Fruit fly (Drosophila melanogaster) S2 (cell line): Measurements from ENCODE around the gene CG13031.

Source experiments
- CG8478 ChIP-seq: fragments of >200 bp; optimal IDR thresholded peaks from 2 replicates; lab custom pipeline; 2018
- CTCF ChIP-seq, 2 experiments: fragments of >200 bp; optimal IDR thresholded peaks; 2 replicates each; lab custom pipeline; 2018

DNA sequence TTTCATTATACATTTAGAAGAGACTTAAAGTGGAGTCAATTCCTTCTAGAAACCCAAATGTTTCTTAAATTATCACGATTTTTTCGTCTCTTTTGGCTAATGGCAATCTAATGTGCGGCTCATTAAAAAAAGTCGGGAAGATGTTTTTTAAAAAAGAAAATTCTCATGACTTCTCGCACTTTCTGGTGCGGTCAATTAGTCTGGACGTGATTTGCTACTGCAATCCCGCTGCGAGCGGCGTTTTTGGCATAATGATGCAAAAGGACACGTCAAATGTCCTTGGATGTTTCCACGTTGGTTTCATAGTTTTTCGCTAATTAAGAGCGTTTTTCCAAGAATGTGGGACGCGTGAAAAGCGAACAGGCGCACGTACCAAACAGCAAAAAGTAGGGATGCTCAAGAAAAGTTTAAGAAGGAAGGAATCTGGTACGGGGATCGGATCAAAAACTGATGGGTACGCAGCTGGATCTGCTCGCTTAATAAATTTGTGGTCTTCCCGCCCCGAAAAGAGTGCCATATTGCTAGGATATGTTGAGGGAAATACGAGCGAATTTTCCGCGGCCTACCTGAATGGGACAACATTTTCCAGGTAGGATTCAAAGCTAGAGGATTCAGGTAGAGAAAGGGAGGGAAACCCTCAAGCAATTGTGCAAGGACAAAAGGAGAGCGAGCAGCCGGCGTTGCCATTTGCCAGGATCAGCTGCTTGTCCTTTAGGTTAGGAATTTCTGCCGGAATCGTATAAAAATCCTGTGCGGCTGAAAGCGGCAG is 48.3 kb downstream of the CG13031 start:
- TF ChIP-seq CTCF (optimal IDR thresholded peaks at IDR 0.05; lab: Kevin White, UChicago), result no peak
- TF ChIP-seq CG8478 (lab: Kevin White, UChicago), result no peak
